Fruit fly (Drosophila melanogaster) whole organism, embryonic: Measurements from ENCODE around the gene kin17.

Source experiments
- Asciz ChIP-seq: fragments of 200-800 bp; sonication (Bioruptor generic); optimal IDR thresholded peaks from 2 replicates; lab custom pipeline; 2017; ENCODE audit warnings: missing biosample characterization, mild to moderate bottlenecking, missing genetic modification characterization, missing genetic modification reagents
- Atf6 ChIP-seq: fragments of 200-800 bp; sonication (Bioruptor generic); IDR thresholded peaks from 2 replicates; pipeline ENCODE4 v1.3.6; 2022; ENCODE audit warnings: missing biosample characterization, missing genetic modification characterization
- BtbVII ChIP-seq: fragments of 200-800 bp; sonication (Bioruptor generic); optimal IDR thresholded peaks from 3 replicates; lab custom pipeline; 2017; ENCODE audit warnings: missing biosample characterization, mild to moderate bottlenecking, missing genetic modification characterization
- CG1024 ChIP-seq: fragments of 200-800 bp; sonication (Bioruptor generic); IDR thresholded peaks from 2 replicates; pipeline ENCODE4 v1.3.6; 2022; ENCODE audit warnings: missing biosample characterization, missing genetic modification characterization
- CG10366 ChIP-seq: fragments of 200-800 bp; sonication (Bioruptor generic); IDR thresholded peaks from 2 replicates; pipeline ENCODE4 v1.3.6; 2022; ENCODE audit warnings: missing biosample characterization, missing genetic modification characterization
- CG10543 ChIP-seq: fragments of 200-800 bp; sonication (Bioruptor generic); optimal IDR thresholded peaks from 3 replicates; lab custom pipeline; 2017; ENCODE audit warnings: missing biosample characterization, mild to moderate bottlenecking, missing genetic modification characterization, moderate library complexity
- CG10959 ChIP-seq: fragments of 200-800 bp; sonication (Bioruptor generic); IDR thresholded peaks from 2 replicates; pipeline ENCODE4 v1.3.6; 2022; ENCODE audit warnings: missing biosample characterization, missing genetic modification characterization
- CG12236 ChIP-seq: fragments of 200-800 bp; sonication (Bioruptor generic); optimal IDR thresholded peaks from 2 replicates; lab custom pipeline; 2016; ENCODE audit warnings: missing biosample characterization, missing genetic modification characterization
- CG1603 ChIP-seq: fragments of 200-800 bp; sonication (Bioruptor generic); optimal IDR thresholded peaks from 2 replicates; lab custom pipeline; 2019; ENCODE audit warnings: missing biosample characterization, mild to moderate bottlenecking, missing genetic modification characterization, moderate library complexity
- CG16779 ChIP-seq: fragments of 200-800 bp; sonication (Bioruptor generic); IDR thresholded peaks from 2 replicates; pipeline ENCODE4 v1.3.6; 2022; ENCODE audit warnings: missing biosample characterization, missing genetic modification characterization
- CG16815 ChIP-seq: fragments of 200-800 bp; sonication (Bioruptor generic); optimal IDR thresholded peaks from 3 replicates; lab custom pipeline; 2017; ENCODE audit warnings: missing biosample characterization, mild to moderate bottlenecking, missing genetic modification characterization
- CG3726 ChIP-seq: fragments of 200-800 bp; sonication (Bioruptor generic); IDR thresholded peaks from 3 replicates; pipeline ENCODE4, ENCODE4 v1.3.6; 2022; ENCODE audit warnings: missing biosample characterization, missing genetic modification characterization
- CG4820 ChIP-seq: fragments of 200-800 bp; sonication (Bioruptor generic); optimal IDR thresholded peaks from 3 replicates; lab custom pipeline; 2016; ENCODE audit warnings: missing biosample characterization, missing genetic modification characterization
- CG7963 ChIP-seq: fragments of 200-800 bp; sonication (Bioruptor generic); IDR thresholded peaks from 3 replicates; pipeline ENCODE4 v1.3.6; 2022; ENCODE audit warnings: missing biosample characterization, missing genetic modification characterization; ENCODE audit not compliant: partially characterized antibody
- CG9817 ChIP-seq: fragments of 200-800 bp; sonication (Bioruptor generic); optimal IDR thresholded peaks from 2 replicates; lab custom pipeline; 2018; ENCODE audit warnings: missing biosample characterization, mild to moderate bottlenecking, missing genetic modification characterization, moderate library complexity
- CHES-1-like ChIP-seq: fragments of 200-800 bp; sonication (Bioruptor generic); optimal IDR thresholded peaks from 2 replicates; lab custom pipeline; 2016; ENCODE audit warnings: missing biosample characterization, missing genetic modification characterization
- CoRest ChIP-seq: fragments of 200-800 bp; sonication (Bioruptor generic); optimal IDR thresholded peaks from 3 replicates; lab custom pipeline; 2018; ENCODE audit warnings: missing biosample characterization, mild to moderate bottlenecking, missing genetic modification characterization, moderate library complexity
- GATAe ChIP-seq: fragments of 200-800 bp; sonication (Bioruptor generic); conservative IDR thresholded peaks from 2 replicates; pipeline ENCODE4 v1.3.6; 2022; ENCODE audit warnings: missing biosample characterization, missing genetic modification characterization
- H15 ChIP-seq: fragments of 200-800 bp; sonication (Bioruptor generic); IDR thresholded peaks from 3 replicates; pipeline ENCODE4 v1.3.6; 2022; ENCODE audit warnings: missing biosample characterization, missing genetic modification characterization
- HmgD ChIP-seq: fragments of 200-800 bp; sonication (Bioruptor generic); optimal IDR thresholded peaks from 3 replicates; lab custom pipeline; 2016; ENCODE audit warnings: missing biosample characterization, missing genetic modification characterization
- Hmr ChIP-seq: fragments of 200-800 bp; sonication (Bioruptor generic); optimal IDR thresholded peaks from 3 replicates; lab custom pipeline; 2017; ENCODE audit warnings: mild to moderate bottlenecking, missing biosample characterization, missing genetic modification reagents, missing genetic modification characterization
- Hr3 ChIP-seq: fragments of 200-800 bp; sonication (Bioruptor generic); optimal IDR thresholded peaks from 3 replicates; lab custom pipeline; 2016; ENCODE audit warnings: missing biosample characterization, missing genetic modification characterization
- Optix ChIP-seq: fragments of 200-800 bp; sonication (Bioruptor generic); IDR thresholded peaks from 3 replicates; pipeline ENCODE4 v1.3.6; 2022; ENCODE audit warnings: missing biosample characterization, missing genetic modification characterization
- Sin3A ChIP-seq: fragments of >200 bp; optimal IDR thresholded peaks from 2 replicates; lab custom pipeline; 2018
- Sry-β ChIP-seq: fragments of 200-800 bp; sonication (Bioruptor generic); optimal IDR thresholded peaks from 2 replicates; lab custom pipeline; 2018; ENCODE audit warnings: missing biosample characterization, mild to moderate bottlenecking, missing genetic modification characterization, moderate library complexity
- Trl ChIP-seq, 3 experiments: fragments of >200 bp in 2 of 3; fragments of 200-800 bp in 1 of 3; sonication (Bioruptor generic) in 1 of 3; optimal IDR thresholded peaks; 2 replicates in 1 of 3; 3 replicates in 2 of 3; lab custom pipeline; 2016 to 2017; ENCODE audit warnings: missing biosample characterization in 1 of 3, missing genetic modification characterization in 1 of 3
- cas ChIP-seq: fragments of 200-800 bp; sonication (Bioruptor generic); IDR thresholded peaks from 2 replicates; pipeline ENCODE4 v1.3.6; 2022; ENCODE audit warnings: missing biosample characterization, missing genetic modification characterization
- danr ChIP-seq: fragments of 200-800 bp; sonication (Bioruptor generic); IDR thresholded peaks from 2 replicates; pipeline ENCODE4 v1.3.6; 2022; ENCODE audit warnings: missing biosample characterization, missing genetic modification characterization
- gfzf ChIP-seq: fragments of 200-800 bp; sonication (Bioruptor generic); optimal IDR thresholded peaks from 2 replicates; lab custom pipeline; 2016; ENCODE audit warnings: missing biosample characterization, mild to moderate bottlenecking, missing genetic modification characterization, moderate library complexity
- jigr1 ChIP-seq: fragments of 200-800 bp; sonication (Bioruptor generic); IDR thresholded peaks from 3 replicates; pipeline ENCODE4 v1.3.6; 2022; ENCODE audit warnings: missing biosample characterization, missing genetic modification characterization
- lbe ChIP-seq: fragments of 200-800 bp; sonication (Bioruptor generic); optimal IDR thresholded peaks from 2 replicates; lab custom pipeline; 2016; ENCODE audit warnings: missing biosample characterization, mild to moderate bottlenecking, missing genetic modification characterization
- lilli ChIP-seq: fragments of 200-800 bp; sonication (Bioruptor generic); optimal IDR thresholded peaks from 3 replicates; lab custom pipeline; 2016; ENCODE audit warnings: missing biosample characterization, missing genetic modification characterization
- mirr ChIP-seq: fragments of 200-800 bp; sonication (Bioruptor generic); optimal IDR thresholded peaks from 3 replicates; lab custom pipeline; 2018; ENCODE audit warnings: missing biosample characterization, mild to moderate bottlenecking, missing genetic modification characterization
- nerfin-2 ChIP-seq: fragments of 200-800 bp; sonication (Bioruptor generic); IDR thresholded peaks from 2 replicates; pipeline ENCODE4 v1.3.6; 2022; ENCODE audit warnings: missing biosample characterization, missing genetic modification characterization; ENCODE audit not compliant: partially characterized antibody
- odd ChIP-seq: fragments of 200-800 bp; sonication (Bioruptor generic); optimal IDR thresholded peaks from 2 replicates; lab custom pipeline; 2017; ENCODE audit warnings: missing biosample characterization, mild to moderate bottlenecking, missing genetic modification characterization
- p53 ChIP-seq: fragments of 200-800 bp; sonication (Bioruptor generic); optimal IDR thresholded peaks from 2 replicates; lab custom pipeline; 2016; ENCODE audit warnings: missing biosample characterization, missing genetic modification characterization
- peb ChIP-seq: fragments of 200-800 bp; sonication (Bioruptor generic); IDR thresholded peaks from 2 replicates; pipeline ENCODE4 v1.3.6; 2022; ENCODE audit warnings: missing biosample characterization, missing genetic modification characterization
- phol ChIP-seq: fragments of 200-800 bp; sonication (Bioruptor generic); optimal IDR thresholded peaks from 3 replicates; lab custom pipeline; 2018; ENCODE audit warnings: missing biosample characterization, mild to moderate bottlenecking, missing genetic modification characterization, moderate library complexity
- pros ChIP-seq: fragments of 200-800 bp; sonication (Bioruptor generic); optimal IDR thresholded peaks from 3 replicates; lab custom pipeline; 2019; ENCODE audit warnings: missing biosample characterization, mild to moderate bottlenecking, missing genetic modification characterization, moderate library complexity
- run ChIP-seq: fragments of 200-800 bp; sonication (Bioruptor generic); optimal IDR thresholded peaks from 3 replicates; lab custom pipeline; 2018; ENCODE audit warnings: missing biosample characterization, mild to moderate bottlenecking, missing genetic modification characterization
- sd ChIP-seq: fragments of 200-800 bp; sonication (Bioruptor generic); optimal IDR thresholded peaks from 3 replicates; lab custom pipeline; 2018; ENCODE audit warnings: missing biosample characterization, mild to moderate bottlenecking, missing genetic modification characterization, moderate library complexity
- shn ChIP-seq: fragments of 200-800 bp; sonication (Bioruptor generic); optimal IDR thresholded peaks from 3 replicates; lab custom pipeline; 2016; ENCODE audit warnings: missing biosample characterization, missing genetic modification characterization
- sisA ChIP-seq: fragments of 200-800 bp; sonication (Bioruptor generic); IDR thresholded peaks from 2 replicates; pipeline ENCODE4 v1.3.6; 2022; ENCODE audit warnings: missing biosample characterization, missing genetic modification characterization
- sna ChIP-seq: fragments of 200-800 bp; sonication (Bioruptor generic); IDR thresholded peaks from 2 replicates; pipeline ENCODE4 v1.3.6; 2022; ENCODE audit warnings: missing biosample characterization, missing genetic modification characterization; ENCODE audit not compliant: partially characterized antibody
- sob ChIP-seq: fragments of 200-800 bp; sonication (Bioruptor generic); IDR thresholded peaks from 2 replicates; pipeline ENCODE4 v1.3.6; 2022; ENCODE audit warnings: missing biosample characterization, missing genetic modification characterization
- sug ChIP-seq: fragments of 200-800 bp; optimal IDR thresholded peaks from 2 replicates; lab custom pipeline; 2019; ENCODE audit warnings: missing biosample characterization, mild to moderate bottlenecking, missing genetic modification characterization, moderate library complexity
- tap ChIP-seq: fragments of 200-800 bp; optimal IDR thresholded peaks from 3 replicates; lab custom pipeline; 2019; ENCODE audit warnings: missing biosample characterization, mild to moderate bottlenecking, missing genetic modification characterization, moderate library complexity
- tin ChIP-seq: fragments of 200-800 bp; sonication (Bioruptor generic); optimal IDR thresholded peaks from 3 replicates; lab custom pipeline; 2016; ENCODE audit warnings: missing biosample characterization, missing genetic modification characterization
- tio ChIP-seq: fragments of 200-800 bp; sonication (Bioruptor generic); optimal IDR thresholded peaks from 2 replicates; lab custom pipeline; 2017; ENCODE audit warnings: missing biosample characterization, missing genetic modification characterization, inconsistent platforms
- twi ChIP-seq: fragments of 200-800 bp; optimal IDR thresholded peaks from 2 replicates; lab custom pipeline; 2019; ENCODE audit warnings: missing biosample characterization, mild to moderate bottlenecking, missing genetic modification characterization, moderate library complexity

Gene kin17

DNA sequence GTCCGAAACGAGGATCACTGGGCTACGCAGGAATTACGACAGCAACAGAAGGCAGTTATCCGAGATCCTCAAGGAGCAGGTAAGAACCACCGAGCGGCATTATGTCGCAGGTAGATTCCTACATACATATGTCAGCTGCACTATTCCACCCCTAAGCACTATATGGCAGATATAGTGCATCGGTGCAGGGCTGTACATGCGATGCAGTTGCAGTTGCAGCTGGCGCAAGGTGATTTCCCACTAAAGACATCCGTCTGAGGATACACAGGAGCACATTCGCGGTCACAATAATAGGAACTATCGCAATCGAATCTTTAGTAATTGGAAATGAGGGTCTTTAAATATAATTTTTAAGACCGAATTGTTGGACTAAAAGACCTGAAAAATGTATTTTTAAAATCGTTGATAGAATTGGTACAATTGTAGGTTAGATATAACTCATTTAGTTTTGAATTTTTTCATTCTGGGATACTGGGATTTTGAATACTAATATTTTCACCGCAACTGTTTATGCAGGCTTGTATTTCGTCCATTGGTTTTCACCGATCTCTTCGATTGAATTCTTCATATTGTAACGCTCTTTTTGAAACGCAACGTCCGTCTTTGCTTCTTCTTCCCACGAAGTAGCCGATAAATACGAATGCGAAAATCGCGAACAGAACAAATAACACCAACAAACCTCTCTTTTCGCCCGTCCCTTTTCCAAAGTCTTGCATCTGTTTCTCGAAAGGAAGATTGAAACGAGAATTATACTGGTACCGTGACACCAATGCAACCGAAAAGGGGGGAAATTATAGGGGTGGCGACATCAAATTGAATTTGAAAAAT is 46.3 kb downstream of the kin17 start (continued):
- TF ChIP-seq tap (tag; lab: Kevin White, UChicago) (no peak), run (no peak), danr (no peak), nerfin-2 (GFP tag; lab: Robert Waterston, UW) (no peak), Hmr (GFP tag; lab: Kevin White, UChicago) (no peak), sob (GFP tag; lab: Robert Waterston, UW) (no peak), CG1024 (GFP tag; lab: Robert Waterston, UW) (no peak), gfzf (GFP tag; lab: Kevin White, UChicago) (no peak), sd (tag; lab: Kevin White, UChicago) (no peak), peb (GFP tag; lab: Robert Waterston, UW) (no peak), Sin3A (no peak), CG16815 (GFP tag; lab: Kevin White, UChicago) (peak; percentile 50), Atf6 (GFP tag; lab: Robert Waterston, UW) (no peak), CG10959 (GFP tag; lab: Robert Waterston, UW) (0 out of 2 replicates have a peak, but pooled peaks have one; percentile 66), CG10543 (GFP tag; lab: Kevin White, UChicago) (no peak), p53 (GFP tag; lab: Kevin White, UChicago) (no peak), sisA (no peak), phol (tag; lab: Kevin White, UChicago) (peak; percentile 56), CG9817 (no peak), lbe (GFP tag; lab: Kevin White, UChicago) (peak; percentile 54), tin (GFP tag; lab: Kevin White, UChicago) (no peak), cas (GFP tag; lab: Robert Waterston, UW) (no peak), tio (GFP tag; lab: Kevin White, UChicago) (no peak), pros (GFP tag; lab: Kevin White, UChicago) (peak; percentile 91), sug (tag; lab: Kevin White, UChicago) (no peak), CG16779 (GFP tag; lab: Robert Waterston, UW) (no peak), shn (GFP tag; lab: Kevin White, UChicago) (no peak), HmgD (GFP tag; lab: Kevin White, UChicago) (no peak), Sry-β (GFP tag; lab: Kevin White, UChicago) (no peak), CG1603 (tag; lab: Kevin White, UChicago) (peak; percentile 26), Hr3 (no peak), Trl (optimal IDR thresholded peaks at IDR 0.05; lab: Kevin White, UChicago) (no peak), Trl (GFP tag; optimal IDR thresholded peaks at IDR 0.05; lab: Kevin White, UChicago) (peak; percentile 7), Asciz (GFP tag; lab: Kevin White, UChicago) (no peak), Optix (GFP tag; lab: Robert Waterston, UW) (no peak), twi (peak; percentile 85), odd (GFP tag; lab: Kevin White, UChicago) (no peak), CHES-1-like (GFP tag; lab: Kevin White, UChicago) (peak; percentile 12), BtbVII (no peak), mirr (no peak), CG3726 (GFP tag; lab: Robert Waterston, UW) (no peak), CoRest (tag; lab: Kevin White, UChicago) (peak; percentile 30), sna (no peak), lilli (GFP tag; lab: Kevin White, UChicago) (no peak), GATAe (GFP tag; lab: Robert Waterston, UW) (no peak), CG10366 (GFP tag; lab: Robert Waterston, UW) (no peak), CG7963 (GFP tag; lab: Robert Waterston, UW) (no peak), H15 (GFP tag; lab: Robert Waterston, UW) (no peak), CG12236 (peak; percentile 6), CG4820 (peak; percentile 30), jigr1 (no peak)
